Worm (Caenorhabditis elegans): ENCODE results near the gene chil-4.

ce11 chrII:9827852-9828251, 27.7 kb downstream of the chil-4 start, which contains the start of gene eyg-1:
- no peak for TF ChIP-seq med-1 (GFP tag; optimal IDR thresholded peaks at IDR 0.05; ENCODE audit: insufficient read depth)
- no peak for TF ChIP-seq cog-1 (tag; optimal IDR thresholded peaks at IDR 0.05)
- TF ChIP-seq flt-1 (GFP tag; IDR thresholded peaks at IDR 0.05) = no peak
- no peak for TF ChIP-seq klf-2 (GFP tag; conservative IDR thresholded peaks at IDR 0.05)
